Fruit fly (Drosophila melanogaster): ENCODE measurements around the gene Prp4k.

DNA sequence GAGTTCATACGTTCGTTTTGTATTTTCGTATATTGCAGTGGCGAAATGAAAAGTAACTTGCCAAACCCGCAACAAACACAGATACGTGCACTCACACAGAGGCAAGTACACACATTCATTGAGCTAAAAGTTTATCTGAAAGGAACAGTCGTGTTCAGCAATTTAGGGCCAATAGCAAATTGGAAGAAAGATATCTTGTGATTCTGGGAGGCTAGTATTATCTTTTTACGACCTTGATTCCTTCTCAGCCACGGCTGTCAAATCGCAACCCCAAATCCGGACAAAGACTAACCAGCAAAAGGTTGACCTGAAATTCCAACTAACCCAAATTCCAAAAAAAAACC lies 44.5 kb downstream of the Prp4k start:
- TF ChIP-seq CG17359 (tag; optimal IDR thresholded peaks at IDR 0.05): no peak
- no peak for TF ChIP-seq eyg (GFP tag; optimal IDR thresholded peaks at IDR 0.05)
- no peak for TF ChIP-seq CG33213 (GFP tag; optimal IDR thresholded peaks at IDR 0.05)

Data from whole organism, embryonic.